Worm (Caenorhabditis elegans): ENCODE measurements around the gene rpl-39.
A peak's percentile ranks its signal among the peaks of the same experiment; 100 is the strongest.

Gene rpl-39

DNA sequence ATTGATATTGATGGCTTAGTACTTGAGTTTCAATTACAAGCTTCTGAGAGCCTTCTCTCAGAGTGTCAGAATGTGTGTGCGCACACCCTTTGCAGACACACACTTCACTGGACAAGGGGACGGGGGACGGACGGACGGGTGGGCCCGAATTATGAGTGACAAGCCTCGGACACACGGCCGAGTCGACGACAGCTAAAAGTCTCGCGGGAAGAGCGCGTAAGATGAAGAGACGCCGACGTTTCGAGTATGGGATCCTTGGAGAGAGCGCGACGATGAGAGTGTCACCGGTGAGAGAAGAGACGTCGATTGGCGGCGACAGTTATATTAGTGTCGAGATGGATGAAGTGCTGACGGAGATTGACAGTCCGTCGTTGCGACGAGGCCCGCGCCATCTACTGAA is 30.0 kb downstream of the rpl-39 start (continued):
- TF ChIP-seq lin-13 (tag; optimal IDR thresholded peaks at IDR 0.05) (no peak), elt-1 (tag; optimal IDR thresholded peaks at IDR 0.05; ENCODE audit: borderline replicate concordance, insufficient read depth) (no peak), snpc-4 (tag; optimal IDR thresholded peaks at IDR 0.05) (no peak), ham-2 (GFP tag; optimal IDR thresholded peaks at IDR 0.05) (peak; percentile 86), ceh-83 (GFP tag; optimal IDR thresholded peaks at IDR 0.05) (no peak), tbx-8 (GFP tag; optimal IDR thresholded peaks at IDR 0.05) (no peak)

DNA sequence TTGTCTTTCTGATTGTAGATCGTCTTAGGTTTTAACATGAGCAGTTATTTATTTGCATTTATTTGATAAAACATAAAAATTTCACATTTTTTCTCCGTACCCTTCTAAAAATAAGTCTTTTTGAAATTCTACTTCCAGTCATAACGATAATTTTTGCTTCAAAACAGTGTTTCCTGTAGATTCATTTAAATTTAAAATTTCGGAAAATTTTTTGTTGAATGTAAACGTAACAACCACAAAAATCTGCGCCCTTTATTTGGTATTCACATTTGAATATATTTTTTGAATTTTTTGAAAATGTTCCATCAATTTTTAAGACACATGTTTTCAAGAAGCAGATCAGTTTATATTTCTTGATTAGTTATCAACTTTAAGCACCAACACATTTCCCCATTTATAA is 30.5 kb downstream of the rpl-39 start:
- TF ChIP-seq cnd-1 (tag; optimal IDR thresholded peaks at IDR 0.05) (no peak), ceh-39 (tag; optimal IDR thresholded peaks at IDR 0.05) (no peak), sem-2 (GFP tag; optimal IDR thresholded peaks at IDR 0.05) (no peak), ces-1 (GFP tag; optimal IDR thresholded peaks at IDR 0.05) (no peak), M03D4.4 (tag; optimal IDR thresholded peaks at IDR 0.05) (no peak), lin-32 (GFP tag; optimal IDR thresholded peaks at IDR 0.05) (no peak), mab-5 (tag; optimal IDR thresholded peaks at IDR 0.05) (no peak), blmp-1 (tag; optimal IDR thresholded peaks at IDR 0.05) (no peak)

DNA sequence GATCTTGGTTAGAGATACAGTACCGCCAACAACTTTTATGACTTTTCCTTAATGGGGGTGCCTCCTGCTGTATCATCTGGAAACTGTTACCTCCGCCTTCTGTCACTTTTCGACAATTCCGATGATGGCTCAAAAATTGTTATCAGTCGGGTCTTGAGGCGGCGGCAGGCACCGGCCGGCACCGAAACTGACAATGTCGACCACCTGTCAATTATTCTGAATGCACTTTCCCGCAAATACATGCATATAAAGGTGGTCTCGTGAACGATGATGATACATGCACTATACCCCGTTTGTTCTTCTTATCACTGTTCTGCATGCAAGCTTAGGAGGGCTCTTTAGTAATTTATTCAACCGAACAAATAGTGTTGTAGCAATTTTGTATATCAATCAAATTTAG is 31.8 kb downstream of the rpl-39 start:
- no peak for TF ChIP-seq mab-5 (tag; optimal IDR thresholded peaks at IDR 0.05)
- TF ChIP-seq elt-3 (tag; optimal IDR thresholded peaks at IDR 0.05) = no peak
- no peak for TF ChIP-seq nhr-2 (tag; optimal IDR thresholded peaks at IDR 0.05)
- TF ChIP-seq ceh-83 (GFP tag; optimal IDR thresholded peaks at IDR 0.05) = no peak
- no peak for TF ChIP-seq elt-1 (tag; optimal IDR thresholded peaks at IDR 0.05; ENCODE audit: borderline replicate concordance, insufficient read depth)
- TF ChIP-seq sem-2 (GFP tag; optimal IDR thresholded peaks at IDR 0.05) = no peak
- no peak for TF ChIP-seq bed-3 (GFP tag; optimal IDR thresholded peaks at IDR 0.05)
- no peak for TF ChIP-seq unc-120 (tag; optimal IDR thresholded peaks at IDR 0.05; ENCODE audit: poor library complexity, severe bottlenecking)

DNA sequence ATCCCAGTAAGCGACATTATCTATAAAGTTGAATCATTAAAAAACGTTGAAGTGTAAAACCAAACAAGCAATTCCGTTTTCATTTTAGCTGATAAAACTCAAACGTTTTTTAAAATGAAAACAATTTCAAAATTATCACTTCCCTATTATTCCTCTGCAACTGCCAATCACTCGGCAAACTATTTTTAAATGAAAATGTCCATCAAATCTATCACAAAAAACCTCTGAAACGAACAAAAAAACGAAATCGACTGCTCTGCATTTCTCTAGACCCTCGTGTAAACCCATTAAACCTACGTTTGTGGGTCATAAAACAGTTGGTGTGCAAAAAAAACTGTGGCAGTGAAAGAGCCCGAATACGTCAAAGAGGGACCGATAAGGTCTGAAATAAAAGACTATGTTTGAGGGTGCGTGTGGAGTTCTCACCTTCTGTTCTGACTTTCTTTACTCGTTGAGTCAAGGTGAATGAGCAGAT is 33.4 kb downstream of the rpl-39 start, which contains the start of gene fbxl-5:
TSS of gene fbxl-5 (plus strand) at position 425 of the 475 bp plus-strand sequence.
- TF ChIP-seq lin-13 (tag; optimal IDR thresholded peaks at IDR 0.05) (no peak), cnd-1 (tag; optimal IDR thresholded peaks at IDR 0.05) (no peak), elt-1 (tag; optimal IDR thresholded peaks at IDR 0.05; ENCODE audit: borderline replicate concordance, insufficient read depth) (no peak), ces-1 (GFP tag; optimal IDR thresholded peaks at IDR 0.05) (no peak), ceh-39 (tag; optimal IDR thresholded peaks at IDR 0.05) (no peak), nhr-12 (tag; optimal IDR thresholded peaks at IDR 0.05) (no peak), mls-2 (tag; optimal IDR thresholded peaks at IDR 0.05) (no peak), hlh-1 (tag; optimal IDR thresholded peaks at IDR 0.05) (no peak), ceh-43 (GFP tag; optimal IDR thresholded peaks at IDR 0.05) (no peak), bed-3 (GFP tag; optimal IDR thresholded peaks at IDR 0.05) (no peak), mab-5 (tag; optimal IDR thresholded peaks at IDR 0.05) (no peak), unc-62 (GFP tag; optimal IDR thresholded peaks at IDR 0.05) (no peak), sem-2 (GFP tag; optimal IDR thresholded peaks at IDR 0.05) (no peak), nhr-76 (tag; optimal IDR thresholded peaks at IDR 0.05) (no peak), elt-3 (tag; optimal IDR thresholded peaks at IDR 0.05) (no peak), nhr-28 (tag; optimal IDR thresholded peaks at IDR 0.05) (no peak), nhr-2 (tag; optimal IDR thresholded peaks at IDR 0.05) (no peak), ceh-83 (GFP tag; optimal IDR thresholded peaks at IDR 0.05) (no peak)

DNA sequence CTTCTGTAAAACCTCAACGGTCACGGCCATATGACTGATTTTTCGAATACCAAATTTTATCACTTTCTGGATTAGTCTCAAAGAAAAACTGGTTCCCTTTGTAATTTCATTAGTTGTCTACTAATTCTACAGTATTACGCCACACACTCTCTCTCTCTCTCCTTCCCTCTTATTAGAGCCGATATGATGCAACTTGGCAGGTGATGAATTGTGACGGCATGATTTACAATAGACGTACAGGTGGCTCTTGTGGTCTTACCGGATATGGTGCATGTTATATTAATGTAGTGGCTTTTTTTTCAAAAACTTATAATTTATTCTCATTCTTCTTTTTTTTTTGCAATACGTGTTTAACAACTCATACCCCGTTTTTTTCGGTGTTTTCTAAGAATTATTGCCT is 34.0 kb downstream of the rpl-39 start:
- TF ChIP-seq drap-1 (GFP tag; optimal IDR thresholded peaks at IDR 0.05) (no peak), blmp-1 (tag; optimal IDR thresholded peaks at IDR 0.05) (no peak), elt-1 (tag; optimal IDR thresholded peaks at IDR 0.05; ENCODE audit: borderline replicate concordance, insufficient read depth) (no peak), elt-3 (tag; optimal IDR thresholded peaks at IDR 0.05) (no peak), nhr-2 (tag; optimal IDR thresholded peaks at IDR 0.05) (peak; percentile 100), lin-32 (GFP tag; optimal IDR thresholded peaks at IDR 0.05) (no peak), snpc-4 (tag; optimal IDR thresholded peaks at IDR 0.05) (no peak), lsy-2 (tag; optimal IDR thresholded peaks at IDR 0.05) (no peak), zip-8 (tag; optimal IDR thresholded peaks at IDR 0.05) (peak; percentile 77), ceh-83 (GFP tag; optimal IDR thresholded peaks at IDR 0.05) (no peak), flh-1 (GFP tag; optimal IDR thresholded peaks at IDR 0.05) (no peak), sem-2 (GFP tag; optimal IDR thresholded peaks at IDR 0.05) (no peak), nhr-28 (tag; optimal IDR thresholded peaks at IDR 0.05) (no peak), sptf-1 (tag; optimal IDR thresholded peaks at IDR 0.05) (no peak), mls-2 (tag; optimal IDR thresholded peaks at IDR 0.05) (no peak), M03D4.4 (tag; optimal IDR thresholded peaks at IDR 0.05) (no peak), unc-62 (GFP tag; optimal IDR thresholded peaks at IDR 0.05) (peak; percentile 55), pha-4 (tag; optimal IDR thresholded peaks at IDR 0.05) (no peak)
